Worm (Caenorhabditis elegans): ENCODE data around the gene ilc-17.1.

The ilc-17.1 gene

DNA sequence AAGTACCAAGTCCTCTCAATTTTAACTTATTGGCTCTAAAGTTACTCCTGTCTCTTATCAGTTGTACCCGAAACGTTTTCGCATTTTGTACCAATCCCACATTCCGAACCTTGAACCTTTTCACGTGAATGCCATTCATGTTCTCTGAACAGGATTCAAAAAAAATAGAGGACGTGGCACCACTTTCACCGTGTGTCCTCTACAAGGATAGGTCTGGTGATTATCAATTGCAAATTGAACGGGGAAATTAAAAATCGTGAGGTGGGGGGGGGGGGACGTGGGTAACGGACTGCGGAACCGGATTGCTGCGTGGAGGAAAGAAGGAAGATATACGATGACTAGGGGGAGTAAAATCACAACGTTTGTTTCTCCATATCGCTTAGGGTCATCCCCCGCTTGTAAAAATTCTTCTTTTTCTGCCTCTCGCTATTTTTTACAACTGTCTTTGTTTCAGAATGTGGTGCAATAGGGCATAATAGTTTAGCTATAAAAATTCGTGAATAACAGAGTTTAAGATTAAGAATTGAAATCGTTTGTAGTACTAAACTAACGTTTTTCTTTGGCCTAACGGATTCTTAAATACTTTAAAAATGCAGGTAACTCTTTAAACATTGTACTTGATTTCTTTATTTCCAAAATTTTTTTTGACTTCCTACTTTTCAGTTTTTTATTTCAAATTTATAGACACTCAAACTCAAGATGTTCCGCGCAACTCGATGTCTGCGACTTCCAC lies 12.3 kb upstream of the ilc-17.1 start, which contains the start of gene alh-13:
Gene alh-13, plus strand, starts transcription at position 683 of the 733 bp plus-strand sequence.
- TF ChIP-seq ceh-83 (GFP tag; optimal IDR thresholded peaks at IDR 0.05): no peak
- no peak for TF ChIP-seq sem-2 (GFP tag; optimal IDR thresholded peaks at IDR 0.05)
- TF ChIP-seq sptf-1 (tag; optimal IDR thresholded peaks at IDR 0.05): no peak
- TF ChIP-seq M03D4.4 (tag; optimal IDR thresholded peaks at IDR 0.05): no peak
- TF ChIP-seq unc-120 (tag; optimal IDR thresholded peaks at IDR 0.05; ENCODE audit: poor library complexity, severe bottlenecking): no peak
- no peak for TF ChIP-seq nhr-2 (tag; optimal IDR thresholded peaks at IDR 0.05)
- no peak for TF ChIP-seq mep-1 (tag; optimal IDR thresholded peaks at IDR 0.05)
- no peak for TF ChIP-seq bed-3 (GFP tag; optimal IDR thresholded peaks at IDR 0.05)
- TF ChIP-seq nhr-76 (tag; optimal IDR thresholded peaks at IDR 0.05): no peak
- no peak for TF ChIP-seq elt-3 (tag; optimal IDR thresholded peaks at IDR 0.05)
- no peak for TF ChIP-seq zip-8 (tag; optimal IDR thresholded peaks at IDR 0.05)
- TF ChIP-seq ces-1 (GFP tag; optimal IDR thresholded peaks at IDR 0.05): no peak
- no peak for TF ChIP-seq pha-4 (tag; optimal IDR thresholded peaks at IDR 0.05)
- TF ChIP-seq ztf-11 (tag; optimal IDR thresholded peaks at IDR 0.05): no peak
- TF ChIP-seq ceh-43 (GFP tag; optimal IDR thresholded peaks at IDR 0.05): no peak
- TF ChIP-seq blmp-1 (tag; optimal IDR thresholded peaks at IDR 0.05): no peak
- no peak for TF ChIP-seq elt-1 (tag; optimal IDR thresholded peaks at IDR 0.05; ENCODE audit: borderline replicate concordance, insufficient read depth)
- no peak for TF ChIP-seq ham-2 (GFP tag; optimal IDR thresholded peaks at IDR 0.05)
- TF ChIP-seq hlh-1 (tag; optimal IDR thresholded peaks at IDR 0.05): no peak
- no peak for TF ChIP-seq nhr-237 (tag; optimal IDR thresholded peaks at IDR 0.05)

DNA sequence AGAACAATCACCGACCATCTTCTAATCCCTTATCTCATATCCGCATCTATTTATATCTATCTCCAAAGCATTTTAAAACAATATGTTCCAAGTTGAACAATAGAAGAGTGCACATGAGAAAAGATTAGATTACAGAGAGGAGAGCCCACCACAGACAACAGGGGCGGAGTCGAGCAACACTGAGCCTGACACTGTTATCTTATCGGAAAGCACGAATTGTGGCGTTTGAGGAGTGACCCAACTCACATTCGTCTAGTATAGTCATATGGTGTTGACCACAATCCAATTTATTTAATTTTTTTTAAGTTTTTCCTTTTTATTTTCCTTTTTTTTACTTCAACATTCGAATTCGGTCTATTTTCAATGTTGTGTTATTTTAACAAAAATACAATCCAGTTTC lies 11.1 kb upstream of the ilc-17.1 start:
- TF ChIP-seq nhr-12 (tag; optimal IDR thresholded peaks at IDR 0.05): no peak
- TF ChIP-seq mab-5 (tag; optimal IDR thresholded peaks at IDR 0.05): no peak
- TF ChIP-seq elt-3 (tag; optimal IDR thresholded peaks at IDR 0.05): no peak
- no peak for TF ChIP-seq sem-2 (GFP tag; optimal IDR thresholded peaks at IDR 0.05)
- TF ChIP-seq flh-1 (GFP tag; optimal IDR thresholded peaks at IDR 0.05): no peak
- no peak for TF ChIP-seq pha-4 (tag; optimal IDR thresholded peaks at IDR 0.05)
- no peak for TF ChIP-seq nhr-237 (tag; optimal IDR thresholded peaks at IDR 0.05)

DNA sequence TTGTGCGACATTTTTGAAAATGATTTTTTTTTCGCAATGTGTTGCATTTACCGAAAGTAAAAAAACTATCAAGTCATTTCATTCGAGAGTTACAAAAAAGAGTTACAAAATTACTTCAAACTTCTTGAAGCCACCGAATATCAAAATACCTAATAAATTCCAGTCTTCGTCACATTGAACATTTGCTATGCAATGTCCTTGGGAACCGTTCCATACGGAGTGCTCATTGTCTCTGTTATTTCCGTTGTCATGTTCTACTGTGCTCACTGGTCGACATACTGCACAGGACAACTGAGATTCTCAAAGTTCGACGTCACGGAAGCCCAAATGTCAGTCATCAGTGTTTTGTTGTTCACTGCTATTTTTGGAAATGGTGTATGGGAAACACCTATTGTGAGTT lies 5.6 kb downstream of the ilc-17.1 start:
- no peak for TF ChIP-seq nhr-76 (tag; optimal IDR thresholded peaks at IDR 0.05)
- no peak for TF ChIP-seq snpc-4 (tag; optimal IDR thresholded peaks at IDR 0.05)
- TF ChIP-seq flh-1 (GFP tag; optimal IDR thresholded peaks at IDR 0.05): no peak
- no peak for TF ChIP-seq lsy-2 (tag; optimal IDR thresholded peaks at IDR 0.05)
- TF ChIP-seq sem-2 (GFP tag; optimal IDR thresholded peaks at IDR 0.05): no peak
- TF ChIP-seq zip-8 (tag; optimal IDR thresholded peaks at IDR 0.05): no peak
- TF ChIP-seq nhr-237 (tag; optimal IDR thresholded peaks at IDR 0.05): no peak

DNA sequence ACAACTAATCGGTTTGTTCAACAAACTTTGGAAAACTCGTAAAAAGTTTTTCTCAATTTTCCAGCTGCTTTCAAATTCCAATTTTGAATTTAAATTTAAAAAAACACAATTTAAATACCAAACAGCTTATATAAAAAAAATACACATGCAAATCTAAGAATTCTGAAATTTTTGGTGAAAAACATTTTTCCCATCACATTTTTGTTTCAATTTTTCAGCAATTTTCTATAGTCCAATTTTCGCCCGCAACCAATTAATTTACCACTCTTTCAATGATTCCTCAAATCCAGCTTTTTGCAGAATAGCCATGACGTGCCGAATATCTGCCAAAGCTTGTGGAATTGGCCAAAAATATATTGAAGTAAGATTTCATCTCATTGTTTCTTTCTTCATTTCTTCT lies 7.8 kb downstream of the ilc-17.1 start, which contains the start of gene cept-1:
Gene cept-1, plus strand, starts transcription at position 301 of the 400 bp plus-strand sequence.
- TF ChIP-seq bed-3 (GFP tag; optimal IDR thresholded peaks at IDR 0.05): no peak
- no peak for TF ChIP-seq unc-120 (tag; optimal IDR thresholded peaks at IDR 0.05; ENCODE audit: poor library complexity, severe bottlenecking)
- TF ChIP-seq blmp-1 (tag; optimal IDR thresholded peaks at IDR 0.05): no peak
- TF ChIP-seq hlh-1 (tag; optimal IDR thresholded peaks at IDR 0.05): no peak
- no peak for TF ChIP-seq mep-1 (tag; optimal IDR thresholded peaks at IDR 0.05)
- TF ChIP-seq ceh-83 (GFP tag; optimal IDR thresholded peaks at IDR 0.05): no peak
- no peak for TF ChIP-seq lin-32 (GFP tag; optimal IDR thresholded peaks at IDR 0.05)

DNA sequence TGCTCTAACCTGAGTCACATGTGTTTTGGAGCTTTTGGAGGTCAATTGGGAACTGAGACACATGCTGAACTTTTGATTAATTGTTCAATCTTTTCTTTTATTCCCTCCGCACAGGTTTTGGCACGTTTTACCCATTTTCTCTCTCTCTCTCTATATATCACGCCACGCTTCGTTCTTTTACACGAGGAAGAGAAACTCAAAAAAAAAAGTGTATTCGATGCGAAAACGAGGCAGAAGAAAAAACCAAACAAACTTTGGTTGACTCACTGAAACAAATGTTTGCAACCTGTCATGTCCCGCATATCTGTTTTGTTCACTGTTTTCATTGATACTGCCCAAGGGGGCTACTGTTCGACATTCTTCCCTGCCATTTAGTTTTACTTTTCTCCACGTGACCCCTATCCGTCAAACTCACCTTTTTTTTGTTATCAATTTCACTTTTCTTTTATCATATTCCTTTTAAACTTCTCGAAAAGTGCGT lies 8.3 kb downstream of the ilc-17.1 start:
- TF ChIP-seq cnd-1 (tag; optimal IDR thresholded peaks at IDR 0.05): no peak
- TF ChIP-seq hlh-1 (tag; optimal IDR thresholded peaks at IDR 0.05): no peak
- TF ChIP-seq elt-3 (tag; optimal IDR thresholded peaks at IDR 0.05): no peak
- no peak for TF ChIP-seq blmp-1 (tag; optimal IDR thresholded peaks at IDR 0.05)
- TF ChIP-seq nhr-76 (tag; optimal IDR thresholded peaks at IDR 0.05): no peak
- no peak for TF ChIP-seq nhr-28 (tag; optimal IDR thresholded peaks at IDR 0.05)
- no peak for TF ChIP-seq ztf-11 (tag; optimal IDR thresholded peaks at IDR 0.05)
- TF ChIP-seq drap-1 (GFP tag; optimal IDR thresholded peaks at IDR 0.05): no peak
- no peak for TF ChIP-seq flh-1 (GFP tag; optimal IDR thresholded peaks at IDR 0.05)
- no peak for TF ChIP-seq nhr-2 (tag; optimal IDR thresholded peaks at IDR 0.05)
- no peak for TF ChIP-seq mab-5 (tag; optimal IDR thresholded peaks at IDR 0.05)
- TF ChIP-seq lin-13 (tag; optimal IDR thresholded peaks at IDR 0.05): no peak
- no peak for TF ChIP-seq snpc-4 (tag; optimal IDR thresholded peaks at IDR 0.05)
- no peak for TF ChIP-seq ham-2 (GFP tag; optimal IDR thresholded peaks at IDR 0.05)
- no peak for TF ChIP-seq elt-1 (tag; optimal IDR thresholded peaks at IDR 0.05; ENCODE audit: borderline replicate concordance, insufficient read depth)

All from whole organism, mixed stage, embryonic.